Worm (Caenorhabditis elegans) whole organism, young adult: ENCODE data around the gene F58D2.5.
A peak's percentile ranks its signal among the peaks of the same experiment; 100 is the strongest.

Experiments
- B0019.2 ChIP-seq: fragments of 200-800 bp; sonication (Bioruptor generic); conservative IDR thresholded peaks from 2 replicates; pipeline ENCODE4 v1.3.6; 2022; ENCODE audit warnings: missing genetic modification reagents, missing genetic modification characterization, missing compliant biosample characterization
- B0336.3 ChIP-seq: fragments of 200-800 bp; sonication (Bioruptor generic); IDR thresholded peaks from 2 replicates; pipeline ENCODE4 v1.3.6; 2022; ENCODE audit warnings: missing genetic modification characterization, missing compliant biosample characterization
- D2030.7 ChIP-seq: fragments of 200-800 bp; sonication (Bioruptor generic); IDR thresholded peaks from 2 replicates; pipeline ENCODE4 v1.3.6; 2022; ENCODE audit warnings: missing genetic modification reagents, missing genetic modification characterization, missing compliant biosample characterization
- F39B2.1 ChIP-seq: fragments of 200-800 bp; sonication (Bioruptor generic); IDR thresholded peaks from 2 replicates; pipeline ENCODE4 v1.3.6; 2022; ENCODE audit warnings: missing genetic modification reagents, missing genetic modification characterization, missing compliant biosample characterization
- F52B5.7 ChIP-seq: sonication (generic microtip); optimal IDR thresholded peaks from 2 replicates; lab custom pipeline; 2016; ENCODE audit warnings: mild to moderate bottlenecking, missing genetic modification characterization, missing compliant biosample characterization
- F55B11.4 ChIP-seq: sonication (generic microtip); optimal IDR thresholded peaks from 2 replicates; lab custom pipeline; 2016; ENCODE audit warnings: missing compliant biosample characterization, missing genetic modification characterization, borderline replicate concordance; ENCODE audit not compliant: insufficient read depth
- K11D2.4 ChIP-seq: fragments of 200-800 bp; sonication (Bioruptor generic); IDR thresholded peaks from 2 replicates; pipeline ENCODE4 v1.3.6; 2022; ENCODE audit warnings: missing genetic modification reagents, missing genetic modification characterization, missing compliant biosample characterization
- K12H6.12 ChIP-seq: fragments of 200-800 bp; sonication (Bioruptor generic); optimal IDR thresholded peaks from 2 replicates; lab custom pipeline; 2018; ENCODE audit warnings: mild to moderate bottlenecking, missing genetic modification characterization, missing compliant biosample characterization
- T26A5.8 ChIP-seq: sonication (generic microtip); optimal IDR thresholded peaks from 2 replicates; lab custom pipeline; 2016; ENCODE audit warnings: missing genetic modification characterization, missing compliant biosample characterization
- Y53G8AR.9 ChIP-seq: fragments of 200-800 bp; sonication (Bioruptor generic); conservative IDR thresholded peaks from 2 replicates; pipeline ENCODE4 v1.3.6; 2022; ENCODE audit warnings: missing genetic modification reagents, missing genetic modification characterization, missing compliant biosample characterization
- akir-1 ChIP-seq: fragments of 200-800 bp; sonication (Bioruptor generic); optimal IDR thresholded peaks from 2 replicates; lab custom pipeline; 2018; ENCODE audit warnings: mild to moderate bottlenecking, missing genetic modification characterization, moderate library complexity, missing compliant biosample characterization
- attf-3 ChIP-seq: fragments of 200-800 bp; sonication (Bioruptor generic); conservative IDR thresholded peaks from 2 replicates; pipeline ENCODE4 v1.3.6; 2022; ENCODE audit warnings: missing genetic modification reagents, missing genetic modification characterization, missing compliant biosample characterization
- ceh-27 ChIP-seq: fragments of 200-800 bp; sonication (Bioruptor generic); optimal IDR thresholded peaks from 2 replicates; lab custom pipeline; 2018; ENCODE audit warnings: mild to moderate bottlenecking, missing genetic modification characterization, moderate library complexity, missing compliant biosample characterization
- ceh-58 ChIP-seq: fragments of 200-800 bp; sonication (Bioruptor generic); IDR thresholded peaks from 2 replicates; pipeline ENCODE4 v1.3.6; 2022; ENCODE audit warnings: missing genetic modification characterization, missing compliant biosample characterization
- ceh-79 ChIP-seq: sonication (generic microtip); optimal IDR thresholded peaks from 2 replicates; lab custom pipeline; 2017; ENCODE audit warnings: mild to moderate bottlenecking, missing genetic modification characterization, missing compliant biosample characterization
- die-1 ChIP-seq: sonication (generic microtip); optimal IDR thresholded peaks from 2 replicates; lab custom pipeline; 2016; ENCODE audit warnings: missing genotype, mild to moderate bottlenecking, missing genetic modification characterization, missing compliant biosample characterization
- dpl-1 ChIP-seq: fragments of 150-350 bp; optimal IDR thresholded peaks from 2 replicates; lab custom pipeline; 2014; ENCODE audit warnings: missing biosample characterization, missing genetic modification reagents, missing genetic modification characterization
- ets-4 ChIP-seq: fragments of 200-800 bp; sonication (Bioruptor generic); optimal IDR thresholded peaks from 2 replicates; lab custom pipeline; 2018; ENCODE audit warnings: mild to moderate bottlenecking, missing genetic modification characterization, missing compliant biosample characterization
- fkh-3 ChIP-seq: sonication (generic microtip); optimal IDR thresholded peaks from 2 replicates; lab custom pipeline; 2016; ENCODE audit warnings: mild to moderate bottlenecking, missing genetic modification characterization, missing compliant biosample characterization
- hlh-12 ChIP-seq: sonication (generic microtip); optimal IDR thresholded peaks from 2 replicates; lab custom pipeline; 2016; ENCODE audit warnings: missing genetic modification characterization, missing compliant biosample characterization
- let-526 ChIP-seq: fragments of 200-800 bp; sonication (Bioruptor generic); IDR thresholded peaks from 2 replicates; pipeline ENCODE4 v1.3.6; 2022; ENCODE audit warnings: missing genetic modification reagents, missing genetic modification characterization, missing compliant biosample characterization
- lsl-1 ChIP-seq: fragments of 200-800 bp; sonication (Bioruptor generic); optimal IDR thresholded peaks from 2 replicates; lab custom pipeline; 2018; ENCODE audit warnings: mild to moderate bottlenecking, missing genetic modification characterization, moderate library complexity, missing compliant biosample characterization
- lsy-27 ChIP-seq: sonication (generic microtip); optimal IDR thresholded peaks from 2 replicates; lab custom pipeline; 2017; ENCODE audit warnings: missing genetic modification characterization, mild to moderate bottlenecking, missing compliant biosample characterization, antibody characterized with exemption, missing genotype, borderline replicate concordance; ENCODE audit not compliant: insufficient read depth
- madf-10 ChIP-seq: sonication (generic microtip); optimal IDR thresholded peaks from 2 replicates; lab custom pipeline; 2016; ENCODE audit warnings: mild to moderate bottlenecking, missing genetic modification characterization, missing compliant biosample characterization
- madf-3 ChIP-seq: fragments of 200-800 bp; sonication (Bioruptor generic); IDR thresholded peaks from 2 replicates; pipeline ENCODE4 v1.3.6; 2022; ENCODE audit warnings: missing genetic modification reagents, missing genetic modification characterization, missing compliant biosample characterization
- madf-6 ChIP-seq: fragments of 200-800 bp; sonication (Bioruptor generic); IDR thresholded peaks from 2 replicates; pipeline ENCODE4 v1.3.6; 2022; ENCODE audit warnings: missing genetic modification reagents, missing genetic modification characterization, missing compliant biosample characterization
- mel-28 ChIP-seq: sonication (generic microtip); optimal IDR thresholded peaks from 2 replicates; lab custom pipeline; 2016; ENCODE audit warnings: borderline replicate concordance, mild to moderate bottlenecking, missing genetic modification characterization, missing compliant biosample characterization
- mes-4 ChIP-seq: sonication (generic microtip); optimal IDR thresholded peaks from 2 replicates; lab custom pipeline; 2016; ENCODE audit warnings: missing genotype, missing genetic modification characterization, missing compliant biosample characterization
- nfyb-1 ChIP-seq: fragments of 200-800 bp; sonication (Bioruptor generic); IDR thresholded peaks from 2 replicates; pipeline ENCODE4 v1.3.6; 2022; ENCODE audit warnings: missing genetic modification reagents, missing genetic modification characterization, missing compliant biosample characterization
- nhr-179 ChIP-seq: sonication (generic microtip); optimal IDR thresholded peaks from 2 replicates; lab custom pipeline; 2016; ENCODE audit warnings: mild to moderate bottlenecking, missing genetic modification characterization, missing compliant biosample characterization
- rcor-1 ChIP-seq: fragments of 200-800 bp; sonication (Bioruptor generic); IDR thresholded peaks from 2 replicates; pipeline ENCODE4 v1.3.6; 2022; ENCODE audit warnings: missing genetic modification reagents, missing genetic modification characterization, missing compliant biosample characterization
- rpc-1 ChIP-seq, 2 experiments: fragments of 150-350 bp in 1 of 2; sonication (generic microtip) in 1 of 2; optimal IDR thresholded peaks; 2 replicates each; lab custom pipeline; 2014 to 2018; ENCODE audit warnings: missing biosample characterization in 1 of 2, missing genetic modification characterization in 1 of 2, missing genetic modification reagents in 1 of 2, missing genotype in 1 of 2
- sdz-38 ChIP-seq: sonication (generic microtip); optimal IDR thresholded peaks from 2 replicates; lab custom pipeline; 2016; ENCODE audit warnings: missing genotype, missing genetic modification characterization, missing compliant biosample characterization
- sea-2 ChIP-seq: fragments of 200-800 bp; sonication (Bioruptor generic); IDR thresholded peaks from 2 replicates; pipeline ENCODE4 v1.3.6; 2022; ENCODE audit warnings: missing genetic modification characterization, missing compliant biosample characterization
- snpc-1.1 ChIP-seq: sonication (generic microtip); optimal IDR thresholded peaks from 2 replicates; lab custom pipeline; 2017; ENCODE audit warnings: missing genetic modification characterization, mild to moderate bottlenecking, missing compliant biosample characterization, antibody characterized with exemption, moderate library complexity, missing genotype, missing genetic modification reagents; ENCODE audit not compliant: insufficient read depth
- tbp1 ChIP-seq: fragments of 200-800 bp; sonication (Bioruptor generic); optimal IDR thresholded peaks from 2 replicates; lab custom pipeline; 2018; ENCODE audit warnings: mild to moderate bottlenecking, missing genetic modification characterization, missing compliant biosample characterization
- unc-130 ChIP-seq: sonication (generic microtip); optimal IDR thresholded peaks from 2 replicates; lab custom pipeline; 2016; ENCODE audit warnings: missing genetic modification reagents, missing genetic modification characterization, missing compliant biosample characterization
- xnd-1 ChIP-seq: sonication (generic microtip); optimal IDR thresholded peaks from 2 replicates; lab custom pipeline; 2016; ENCODE audit warnings: missing genotype, missing genetic modification reagents, missing genetic modification characterization, missing compliant biosample characterization
- zim-3 ChIP-seq: sonication (generic microtip); optimal IDR thresholded peaks from 2 replicates; lab custom pipeline; 2017; ENCODE audit warnings: mild to moderate bottlenecking, missing genetic modification characterization, moderate library complexity, missing compliant biosample characterization
- ztf-25 ChIP-seq: fragments of 200-800 bp; sonication (Bioruptor generic); IDR thresholded peaks from 2 replicates; pipeline ENCODE4 v1.3.6; 2022; ENCODE audit warnings: missing genetic modification reagents, missing genetic modification characterization, missing compliant biosample characterization
- ztf-28 ChIP-seq: fragments of 200-800 bp; sonication (Bioruptor generic); IDR thresholded peaks from 2 replicates; pipeline ENCODE4 v1.3.6; 2022; ENCODE audit warnings: missing genetic modification reagents, missing genetic modification characterization, missing compliant biosample characterization
- ztf-6 ChIP-seq: fragments of 200-800 bp; sonication (Bioruptor generic); IDR thresholded peaks from 2 replicates; pipeline ENCODE4 v1.3.6; 2022; ENCODE audit warnings: missing genetic modification reagents, missing genetic modification characterization, missing compliant biosample characterization

The F58D2.5 gene

ce11 chrIV:13193239-13193638, at the start of gene F58D2.5:
TSS of gene F58D2.5 (minus strand) at chrIV:13193339.
- no peak for TF ChIP-seq K11D2.4 (GFP tag; lab: Robert Waterston, UW)
- TF ChIP-seq ztf-25 (GFP tag; lab: Robert Waterston, UW), result no peak
- no peak for TF ChIP-seq akir-1 (GFP tag; lab: Kevin White, UChicago)
- no peak for TF ChIP-seq mel-28 (tag; lab: Kevin White, UChicago)
- no peak for TF ChIP-seq F39B2.1 (GFP tag; lab: Robert Waterston, UW)
- TF ChIP-seq lsy-27, result no peak
- TF ChIP-seq attf-3 (GFP tag; lab: Robert Waterston, UW), result no peak
- no peak for TF ChIP-seq nfyb-1 (GFP tag; lab: Robert Waterston, UW)
- no peak for TF ChIP-seq B0336.3 (GFP tag; lab: Robert Waterston, UW)
- TF ChIP-seq K12H6.12 (tag; lab: Kevin White, UChicago), result no peak
- no peak for TF ChIP-seq snpc-1.1 (tag; lab: Kevin White, UChicago)

ce11 chrIV:13241340-13241739, 48.2 kb upstream of the F58D2.5 start:
- TF ChIP-seq madf-10 (no peak), K12H6.12 (tag; lab: Kevin White, UChicago) (no peak), ztf-6 (GFP tag; lab: Robert Waterston, UW) (no peak), hlh-12 (no peak), B0019.2 (GFP tag; lab: Robert Waterston, UW) (no peak), ets-4 (GFP tag; lab: Kevin White, UChicago) (no peak), ceh-27 (GFP tag; lab: Kevin White, UChicago) (no peak), sea-2 (GFP tag; lab: Robert Waterston, UW) (no peak), mel-28 (tag; lab: Kevin White, UChicago) (no peak), ceh-79 (tag; lab: Kevin White, UChicago) (no peak)

ce11 chrIV:13240842-13241143, 47.7 kb upstream of the F58D2.5 start, which contains the start of gene lin-54:
TSS of gene lin-54 (plus strand) at chrIV:13241044.
- TF ChIP-seq F55B11.4 (no peak), zim-3 (tag; lab: Kevin White, UChicago) (no peak), Y53G8AR.9 (GFP tag; lab: Robert Waterston, UW) (no peak), ets-4 (GFP tag; lab: Kevin White, UChicago) (no peak), D2030.7 (GFP tag; lab: Robert Waterston, UW) (no peak), xnd-1 (no peak), madf-6 (GFP tag; lab: Robert Waterston, UW) (no peak), madf-10 (no peak), ceh-58 (GFP tag; lab: Robert Waterston, UW) (no peak)

ce11 chrIV:13240078-13240841, 47.1 kb upstream of the F58D2.5 start, which contains the start of gene rpl-12:
TSS of gene rpl-12 (minus strand) at chrIV:13240651.
- no peak for TF ChIP-seq T26A5.8 (tag; lab: Kevin White, UChicago)
- peak; percentile 63 for TF ChIP-seq snpc-1.1 (tag; lab: Kevin White, UChicago)
- TF ChIP-seq die-1 (tag; lab: Kevin White, UChicago), result peak; percentile 56
- TF ChIP-seq B0019.2 (GFP tag; lab: Robert Waterston, UW), result peak; percentile 85
- TF ChIP-seq rcor-1 (GFP tag; lab: Robert Waterston, UW), result peak; percentile 98
- TF ChIP-seq mes-4 (tag; lab: Kevin White, UChicago), result no peak
- TF ChIP-seq tbp1 (GFP tag; lab: Kevin White, UChicago), result peak; percentile 79
- TF ChIP-seq let-526 (GFP tag; lab: Robert Waterston, UW), result peak; percentile 20
- TF ChIP-seq rpc-1 (optimal IDR thresholded peaks at IDR 0.05; lab: Kevin White, UChicago), result no peak
- TF ChIP-seq rpc-1 (tag; optimal IDR thresholded peaks at IDR 0.05; lab: Kevin White, UChicago), result no peak
- peak; percentile 96 for TF ChIP-seq madf-3 (GFP tag; lab: Robert Waterston, UW)
- peak; percentile 66 for TF ChIP-seq F52B5.7
- peak; percentile 90 for TF ChIP-seq dpl-1
- peak; percentile 94 for TF ChIP-seq unc-130 (GFP tag; lab: Kevin White, UChicago)
- TF ChIP-seq fkh-3 (tag; lab: Kevin White, UChicago), result no peak
- no peak for TF ChIP-seq nhr-179 (tag; lab: Kevin White, UChicago)
- peak; percentile 98 for TF ChIP-seq ceh-27 (GFP tag; lab: Kevin White, UChicago)
- TF ChIP-seq ztf-25 (GFP tag; lab: Robert Waterston, UW), result no peak
- no peak for TF ChIP-seq sdz-38 (tag; lab: Kevin White, UChicago)
- TF ChIP-seq lsl-1 (GFP tag; lab: Kevin White, UChicago), result peak; percentile 86
- peak; percentile 80; the same call in 1 of the 2 replicates for TF ChIP-seq ztf-28 (GFP tag; lab: Robert Waterston, UW)
